Worm (Caenorhabditis elegans) whole organism, L3 larva: ENCODE results near the gene F41C3.11.
A peak's percentile ranks its signal among the peaks of the same experiment; 100 is the strongest.

Source experiments
- R02D3.7 ChIP-seq: fragments of 150-350 bp; optimal IDR thresholded peaks from 2 replicates; lab custom pipeline; 2014; ENCODE audit warnings: missing biosample characterization, missing genetic modification characterization
- ZK546.5 ChIP-seq: sonication (generic microtip); optimal IDR thresholded peaks from 2 replicates; lab custom pipeline; 2017; ENCODE audit warnings: missing biosample characterization, missing genetic modification characterization
- aly-2 ChIP-seq: fragments of 150-350 bp; optimal IDR thresholded peaks from 2 replicates; lab custom pipeline; 2014; ENCODE audit warnings: missing biosample characterization, missing genetic modification characterization
- ama-1 ChIP-seq: fragments of 150-350 bp; optimal IDR thresholded peaks from 2 replicates; lab custom pipeline; 2018
- ceh-16 ChIP-seq: sonication (generic microtip); optimal IDR thresholded peaks from 2 replicates; lab custom pipeline; 2017; ENCODE audit warnings: missing biosample characterization, missing genetic modification characterization
- ceh-28 ChIP-seq: fragments of 150-350 bp; optimal IDR thresholded peaks from 2 replicates; lab custom pipeline; 2014; ENCODE audit warnings: missing biosample characterization, missing genetic modification reagents, missing genetic modification characterization
- ceh-82 ChIP-seq: fragments of 150-350 bp; optimal IDR thresholded peaks from 2 replicates; lab custom pipeline; 2014; ENCODE audit warnings: missing biosample characterization, missing genetic modification characterization
- ceh-9 ChIP-seq: sonication (generic microtip); optimal IDR thresholded peaks from 2 replicates; lab custom pipeline; 2018; ENCODE audit warnings: missing biosample characterization, missing genetic modification characterization
- daf-12 ChIP-seq: fragments of 150-350 bp; optimal IDR thresholded peaks from 2 replicates; lab custom pipeline; 2014; ENCODE audit warnings: missing biosample characterization, missing genetic modification reagents, missing genetic modification characterization
- egl-27 ChIP-seq: sonication (generic microtip); optimal IDR thresholded peaks from 4 replicates; lab custom pipeline; 2017; ENCODE audit warnings: missing biosample characterization, missing genetic modification reagents, missing genetic modification characterization
- egl-5 ChIP-seq: fragments of 150-350 bp; optimal IDR thresholded peaks from 2 replicates; lab custom pipeline; 2017; ENCODE audit warnings: missing biosample characterization, missing genetic modification reagents, missing genetic modification characterization, inconsistent platforms
- elt-1 ChIP-seq: fragments of 150-350 bp; optimal IDR thresholded peaks from 2 replicates; lab custom pipeline; 2014; ENCODE audit warnings: missing biosample characterization, missing genetic modification characterization
- elt-2 ChIP-seq: sonication (generic microtip); optimal IDR thresholded peaks from 2 replicates; lab custom pipeline; 2016; ENCODE audit warnings: missing genetic modification reagents, mild to moderate bottlenecking, missing genetic modification characterization, missing compliant biosample characterization
- elt-3 ChIP-seq, 3 experiments: fragments of 150-350 bp in 1 of 3; sonication (generic microtip) in 2 of 3; optimal IDR thresholded peaks; 2 replicates in 2 of 3; 4 replicates in 1 of 3; lab custom pipeline; 2014 to 2017; ENCODE audit warnings: missing biosample characterization in 3 of 3, missing genetic modification characterization in 3 of 3
- eor-1 ChIP-seq, 2 experiments: fragments of 150-350 bp; optimal IDR thresholded peaks; 2 replicates each; lab custom pipeline; 2014 to 2018; ENCODE audit warnings: missing biosample characterization in 2 of 2, missing genetic modification characterization in 2 of 2
- fkh-10 ChIP-seq: sonication (generic microtip); optimal IDR thresholded peaks from 2 replicates; lab custom pipeline; 2017; ENCODE audit warnings: missing biosample characterization, missing genetic modification reagents, missing genetic modification characterization
- fkh-2 ChIP-seq: fragments of 150-350 bp; optimal IDR thresholded peaks from 2 replicates; lab custom pipeline; 2014; ENCODE audit warnings: missing biosample characterization, missing genetic modification reagents, missing genetic modification characterization
- fos-1 ChIP-seq: fragments of 150-350 bp; optimal IDR thresholded peaks from 2 replicates; lab custom pipeline; 2014; ENCODE audit warnings: missing biosample characterization, missing genetic modification characterization
- hmg-11 ChIP-seq: sonication (generic microtip); optimal IDR thresholded peaks from 2 replicates; lab custom pipeline; 2016; ENCODE audit warnings: missing genetic modification characterization, missing compliant biosample characterization
- jun-1 ChIP-seq: fragments of 150-350 bp; optimal IDR thresholded peaks from 2 replicates; lab custom pipeline; 2014; ENCODE audit warnings: missing biosample characterization, missing genetic modification reagents, missing genetic modification characterization
- lin-15B ChIP-seq: fragments of 150-350 bp; optimal IDR thresholded peaks from 2 replicates; lab custom pipeline; 2014; ENCODE audit warnings: missing biosample characterization, missing genetic modification characterization
- lin-39 ChIP-seq: fragments of 150-350 bp; optimal IDR thresholded peaks from 2 replicates; lab custom pipeline; 2018; ENCODE audit warnings: missing biosample characterization, missing genetic modification reagents, missing genetic modification characterization
- lsy-12 ChIP-seq: sonication (generic microtip); optimal IDR thresholded peaks from 2 replicates; lab custom pipeline; 2016; ENCODE audit warnings: mild to moderate bottlenecking, missing genetic modification characterization, missing compliant biosample characterization
- mdl-1 ChIP-seq: fragments of 150-350 bp; optimal IDR thresholded peaks from 2 replicates; lab custom pipeline; 2014; ENCODE audit warnings: missing biosample characterization, missing genetic modification characterization
- mml-1 ChIP-seq: fragments of 150-350 bp; sonication (generic microtip); optimal IDR thresholded peaks from 3 replicates; lab custom pipeline; 2014; ENCODE audit warnings: missing biosample characterization, missing genetic modification characterization
- nfya-1 ChIP-seq: sonication (generic microtip); optimal IDR thresholded peaks from 2 replicates; lab custom pipeline; 2017; ENCODE audit warnings: missing genetic modification characterization, mild to moderate bottlenecking, missing compliant biosample characterization, antibody characterized with exemption, moderate library complexity; ENCODE audit not compliant: insufficient read depth
- nhr-11 ChIP-seq: fragments of 150-350 bp; optimal IDR thresholded peaks from 2 replicates; lab custom pipeline; 2014; ENCODE audit warnings: missing biosample characterization, missing genetic modification characterization
- nhr-12 ChIP-seq: fragments of 150-350 bp; optimal IDR thresholded peaks from 2 replicates; lab custom pipeline; 2014; ENCODE audit warnings: missing biosample characterization, missing genetic modification characterization
- nhr-23 ChIP-seq: fragments of 150-350 bp; optimal IDR thresholded peaks from 2 replicates; lab custom pipeline; 2014; ENCODE audit warnings: missing biosample characterization, missing genetic modification reagents, missing genetic modification characterization
- nhr-237 ChIP-seq: fragments of 150-350 bp; optimal IDR thresholded peaks from 2 replicates; lab custom pipeline; 2014; ENCODE audit warnings: missing biosample characterization, missing genetic modification characterization
- nhr-25 ChIP-seq: sonication (generic microtip); optimal IDR thresholded peaks from 2 replicates; lab custom pipeline; 2017; ENCODE audit warnings: missing biosample characterization, missing genetic modification characterization
- nhr-28 ChIP-seq: fragments of 150-350 bp; optimal IDR thresholded peaks from 2 replicates; lab custom pipeline; 2014; ENCODE audit warnings: missing biosample characterization, missing genetic modification characterization
- nhr-43 ChIP-seq: sonication (generic microtip); optimal IDR thresholded peaks from 2 replicates; lab custom pipeline; 2016; ENCODE audit warnings: mild to moderate bottlenecking, missing genetic modification characterization, missing compliant biosample characterization; ENCODE audit not compliant: poor library complexity, severe bottlenecking
- nhr-67 ChIP-seq: fragments of 150-350 bp; optimal IDR thresholded peaks from 2 replicates; lab custom pipeline; 2014; ENCODE audit warnings: missing biosample characterization, missing genetic modification characterization
- nhr-76 ChIP-seq: fragments of 150-350 bp; sonication (generic microtip); optimal IDR thresholded peaks from 5 replicates; lab custom pipeline; 2014; ENCODE audit warnings: missing biosample characterization, missing genetic modification characterization
- nhr-77 ChIP-seq: fragments of 150-350 bp; optimal IDR thresholded peaks from 2 replicates; lab custom pipeline; 2014; ENCODE audit warnings: missing biosample characterization, missing genetic modification characterization
- pha-4 ChIP-seq: fragments of 150-350 bp; optimal IDR thresholded peaks from 2 replicates; lab custom pipeline; 2014; ENCODE audit warnings: missing biosample characterization, missing genetic modification reagents, missing genetic modification characterization
- pqm-1 ChIP-seq: fragments of 150-350 bp; optimal IDR thresholded peaks from 2 replicates; lab custom pipeline; 2017; ENCODE audit warnings: missing biosample characterization, missing genetic modification characterization, inconsistent platforms
- sea-2 ChIP-seq: fragments of 150-350 bp; sonication (generic microtip); optimal IDR thresholded peaks from 4 replicates; lab custom pipeline; 2014; ENCODE audit warnings: missing biosample characterization, missing genetic modification reagents, missing genetic modification characterization
- skn-1 ChIP-seq: fragments of 150-350 bp; optimal IDR thresholded peaks from 2 replicates; lab custom pipeline; 2014; ENCODE audit warnings: missing biosample characterization, missing genetic modification characterization
- snpc-4 ChIP-seq: fragments of 150-350 bp; optimal IDR thresholded peaks from 2 replicates; lab custom pipeline; 2014; ENCODE audit warnings: missing biosample characterization, missing genetic modification characterization
- tbx-2 ChIP-seq: sonication (generic microtip); optimal IDR thresholded peaks from 2 replicates; lab custom pipeline; 2016; ENCODE audit warnings: mild to moderate bottlenecking, missing genetic modification characterization, missing compliant biosample characterization
- unc-39 ChIP-seq: sonication (generic microtip); optimal IDR thresholded peaks from 4 replicates; lab custom pipeline; 2017; ENCODE audit warnings: missing biosample characterization, missing genetic modification characterization
- unc-62 ChIP-seq: fragments of 150-350 bp; sonication (generic microtip); optimal IDR thresholded peaks from 4 replicates; lab custom pipeline; 2014; ENCODE audit warnings: missing biosample characterization, missing genetic modification reagents, missing genetic modification characterization
- zag-1 ChIP-seq: fragments of 150-350 bp; optimal IDR thresholded peaks from 2 replicates; lab custom pipeline; 2014; ENCODE audit warnings: missing biosample characterization, missing genetic modification characterization
- ztf-11 ChIP-seq: fragments of 150-350 bp; optimal IDR thresholded peaks from 2 replicates; lab custom pipeline; 2014; ENCODE audit warnings: missing biosample characterization, missing genetic modification characterization
- ztf-4 ChIP-seq: fragments of 150-350 bp; optimal IDR thresholded peaks from 2 replicates; lab custom pipeline; 2014; ENCODE audit warnings: missing biosample characterization, missing genetic modification characterization

F41C3.11 gene

DNA sequence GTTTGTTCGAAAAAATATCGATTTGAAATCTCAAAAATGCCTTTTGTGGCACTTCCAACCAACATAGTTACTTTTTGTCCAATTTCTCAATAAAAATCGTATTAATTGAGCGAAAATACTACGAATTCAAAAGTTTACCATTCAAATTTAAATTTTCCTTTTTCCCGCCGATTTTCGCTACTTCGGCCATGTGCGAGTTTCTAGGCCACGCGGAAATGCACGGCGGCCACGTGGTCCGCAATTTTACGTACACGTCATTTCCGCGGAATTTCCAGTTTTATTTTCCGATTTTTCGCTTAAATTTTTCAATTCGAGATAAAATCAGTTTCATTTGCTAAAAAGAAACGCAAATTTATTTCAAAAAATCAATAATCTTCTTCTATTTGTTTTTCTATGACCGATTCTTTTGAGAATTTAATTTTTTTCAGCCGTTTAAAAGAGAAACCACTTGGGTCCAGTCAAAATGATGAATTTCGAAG lies 6.3 kb upstream of the F41C3.11 start, which contains the start of gene eas-1:
Gene eas-1, plus strand, starts transcription at position 429 of the 479 bp plus-strand sequence.
- no peak for TF ChIP-seq nhr-12 (tag; lab: Kevin White, UChicago)
- no peak for TF ChIP-seq unc-39 (tag; lab: Kevin White, UChicago)
- TF ChIP-seq lin-39 (tag; lab: Kevin White, UChicago), result peak; percentile 52
- no peak for TF ChIP-seq nhr-76
- peak; percentile 3 for TF ChIP-seq tbx-2 (tag; lab: Kevin White, UChicago)
- TF ChIP-seq elt-1, result no peak
- no peak for TF ChIP-seq eor-1 (tag; optimal IDR thresholded peaks at IDR 0.05; lab: Kevin White, UChicago)
- peak; percentile 21 for TF ChIP-seq pqm-1 (tag; lab: Kevin White, UChicago)
- TF ChIP-seq ceh-28, result peak; percentile 35
- TF ChIP-seq aly-2 (tag; lab: Kevin White, UChicago), result no peak
- TF ChIP-seq fos-1 (tag; lab: Kevin White, UChicago), result no peak
- TF ChIP-seq nhr-67, result no peak
- TF ChIP-seq egl-5 (tag; lab: Kevin White, UChicago), result no peak
- peak; percentile 57 for TF ChIP-seq jun-1 (tag; lab: Kevin White, UChicago)
- no peak for TF ChIP-seq fkh-2
- TF ChIP-seq ceh-9 (tag; lab: Kevin White, UChicago), result no peak
- TF ChIP-seq sea-2 (GFP tag; lab: Kevin White, UChicago), result no peak
- TF ChIP-seq elt-2 (tag; lab: Kevin White, UChicago), result peak; percentile 62
- no peak for TF ChIP-seq unc-62 (GFP tag; lab: Kevin White, UChicago)
- peak; percentile 82 for TF ChIP-seq nfya-1 (tag; lab: Kevin White, UChicago)
- TF ChIP-seq zag-1 (tag; lab: Kevin White, UChicago), result no peak
- no peak for TF ChIP-seq nhr-11 (tag; lab: Kevin White, UChicago)
- TF ChIP-seq R02D3.7, result peak; percentile 25
- no peak for TF ChIP-seq ztf-11
- TF ChIP-seq ztf-4 (tag; lab: Kevin White, UChicago), result no peak
- TF ChIP-seq ama-1 (lab: Kevin White, UChicago), result no peak
- TF ChIP-seq lsy-12 (tag; lab: Kevin White, UChicago), result peak; percentile 82
- no peak for TF ChIP-seq daf-12 (tag; lab: Kevin White, UChicago)
- peak; percentile 72 for TF ChIP-seq snpc-4 (tag; lab: Kevin White, UChicago)
- TF ChIP-seq nhr-77 (tag; lab: Kevin White, UChicago), result no peak
- TF ChIP-seq fkh-10 (GFP tag; lab: Kevin White, UChicago), result no peak
- no peak for TF ChIP-seq ZK546.5 (tag; lab: Kevin White, UChicago)
- TF ChIP-seq nhr-43 (tag; lab: Kevin White, UChicago), result peak; percentile 90
- no peak for TF ChIP-seq egl-27 (tag; lab: Kevin White, UChicago)
- peak; percentile 53 for TF ChIP-seq mdl-1 (tag; lab: Kevin White, UChicago)
- TF ChIP-seq elt-3 (tag; optimal IDR thresholded peaks at IDR 0.05; lab: Kevin White, UChicago), result no peak
- no peak for TF ChIP-seq pha-4 (tag; lab: Kevin White, UChicago)
- TF ChIP-seq ceh-16 (tag; lab: Kevin White, UChicago), result no peak
- peak; percentile 82 for TF ChIP-seq lin-15B (tag; lab: Kevin White, UChicago)
- TF ChIP-seq nhr-25 (tag; lab: Kevin White, UChicago), result peak; percentile 77
- no peak for TF ChIP-seq mml-1 (tag; lab: Kevin White, UChicago)
- TF ChIP-seq nhr-237 (tag; lab: Kevin White, UChicago), result no peak
- TF ChIP-seq nhr-23 (tag; lab: Kevin White, UChicago), result peak; percentile 81
- peak; percentile 44 for TF ChIP-seq skn-1 (tag; lab: Kevin White, UChicago)
- no peak for TF ChIP-seq ceh-82 (tag; lab: Kevin White, UChicago)
- TF ChIP-seq nhr-28 (tag; lab: Kevin White, UChicago), result no peak
- peak; percentile 22 for TF ChIP-seq hmg-11 (tag; lab: Kevin White, UChicago)
